Fruit fly (Drosophila melanogaster) S2 (cell line): ENCODE results near the gene hid.

Experiments
- CG8478 ChIP-seq: fragments of >200 bp; optimal IDR thresholded peaks from 2 replicates; lab custom pipeline; 2018
- CTCF ChIP-seq, 2 experiments: fragments of >200 bp; optimal IDR thresholded peaks; 2 replicates each; lab custom pipeline; 2018

- no peak for TF ChIP-seq CG8478 (lab: Kevin White, UChicago)
- TF ChIP-seq CTCF (optimal IDR thresholded peaks at IDR 0.05; lab: Kevin White, UChicago), result no peak
These were observed at the start of gene hid for dm6 chr3L:18185542-18186312.
